In the genomic region with DNA sequence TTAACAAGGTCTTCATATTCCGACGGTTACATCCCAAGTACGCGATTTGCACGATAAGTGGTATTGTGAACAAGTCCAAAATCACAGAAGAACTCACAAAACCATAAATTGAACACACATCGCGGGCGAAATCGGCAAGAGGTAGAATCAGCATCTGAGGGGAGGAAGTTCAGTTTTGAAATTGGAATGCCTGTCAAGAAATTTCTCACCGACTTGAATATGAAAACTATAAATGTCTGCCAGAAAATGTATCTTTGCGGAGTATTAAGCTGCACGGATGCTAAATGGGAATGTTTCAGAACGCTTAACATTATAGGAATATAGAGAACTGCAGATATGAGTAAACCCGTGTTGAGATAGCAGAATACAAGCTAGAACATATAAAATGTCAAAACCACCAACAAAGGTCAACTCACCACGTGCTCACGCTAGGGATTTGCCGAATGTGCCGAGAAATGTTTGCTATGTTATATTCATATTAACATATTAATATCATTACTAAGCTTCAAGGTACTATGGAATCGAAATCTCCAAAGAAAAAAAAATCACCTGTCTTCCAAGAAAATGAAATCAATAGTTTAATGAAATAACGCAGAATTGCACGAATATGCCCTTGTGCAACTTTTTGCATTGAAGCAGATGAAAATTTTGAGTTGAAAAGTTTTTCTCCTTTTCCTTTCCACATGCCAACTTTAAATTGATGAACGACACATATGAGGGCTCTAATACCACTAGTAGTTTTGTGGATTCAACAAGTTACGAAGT, we compare ENCODE assay signal across 2 worm cellular contexts.
TF ChIP-seq lines count a peak whose summit lies in the region.

Gene srz-82, plus strand, starts transcription at position 701 of the 765 bp plus-strand sequence.

TF ChIP-seq in whole organism, L1 larva, 84 proteins besides CTCF, POLR2A, EP300 and RAD21:
- TF ChIP-seq ama-1 (optimal IDR thresholded peaks at IDR 0.05; lab: Kevin White, UChicago) (no peak), unc-86 (tag; optimal IDR thresholded peaks at IDR 0.05; lab: Kevin White, UChicago) (no peak), efl-1 (optimal IDR thresholded peaks at IDR 0.05; lab: Kevin White, UChicago) (no peak), efl-1 (GFP tag; optimal IDR thresholded peaks at IDR 0.05 in 1 of 2; lab: Kevin White, UChicago) (peak in 1 of 2 experiments; percentile 15), sox-4 (tag; optimal IDR thresholded peaks at IDR 0.05; lab: Kevin White, UChicago) (no peak), nhr-84 (tag; optimal IDR thresholded peaks at IDR 0.05; lab: Kevin White, UChicago) (no peak), nhr-11 (tag; optimal IDR thresholded peaks at IDR 0.05; lab: Kevin White, UChicago) (no peak), ceh-88 (GFP tag; IDR thresholded peaks at IDR 0.05; lab: Robert Waterston, UW) (no peak), nhr-77 (tag; optimal IDR thresholded peaks at IDR 0.05; lab: Kevin White, UChicago) (no peak), zag-1 (tag; optimal IDR thresholded peaks at IDR 0.05; lab: Kevin White, UChicago) (no peak), fkh-8 (tag; optimal IDR thresholded peaks at IDR 0.05; lab: Kevin White, UChicago) (peak; percentile 32), hlh-4 (tag; optimal IDR thresholded peaks at IDR 0.05; lab: Kevin White, UChicago) (peak; percentile 99), lin-14 (GFP tag; optimal IDR thresholded peaks at IDR 0.05; lab: Kevin White, UChicago) (no peak)

TF ChIP-seq in whole organism, midembryonic, 9 proteins besides CTCF, POLR2A, EP300 and RAD21:
- TF ChIP-seq cog-1 (tag; optimal IDR thresholded peaks at IDR 0.05; lab: Kevin White, UChicago) = no peak
- no peak for TF ChIP-seq tab-1 (GFP tag; IDR thresholded peaks at IDR 0.05; lab: Robert Waterston, UW)
- TF ChIP-seq klf-2 (GFP tag; conservative IDR thresholded peaks at IDR 0.05; lab: Robert Waterston, UW) = no peak
- TF ChIP-seq ztf-23 (GFP tag; IDR thresholded peaks at IDR 0.05; lab: Robert Waterston, UW) = 0 out of 2 replicates have a peak, but pooled peaks have one; percentile 24
